Fruit fly (Drosophila melanogaster) whole organism, embryonic: ENCODE measurements around the gene CG14237.

Experiments
- Abd-B ChIP-seq: fragments of 200-800 bp; sonication (Bioruptor generic); optimal IDR thresholded peaks from 2 replicates; lab custom pipeline; 2018; ENCODE audit warnings: missing biosample characterization, mild to moderate bottlenecking, missing genetic modification characterization, moderate library complexity
- Atf3 ChIP-seq: fragments of 200-800 bp; sonication (Bioruptor generic); optimal IDR thresholded peaks from 3 replicates; lab custom pipeline; 2016; ENCODE audit warnings: missing biosample characterization, missing genetic modification characterization
- BEAF-32 ChIP-seq: fragments of 200-800 bp; sonication (Bioruptor generic); optimal IDR thresholded peaks from 3 replicates; lab custom pipeline; 2017; ENCODE audit warnings: missing biosample characterization, missing genetic modification characterization, mild to moderate bottlenecking, moderate library complexity, missing genetic modification reagents
- C15 ChIP-seq: fragments of 200-800 bp; sonication (Bioruptor generic); IDR thresholded peaks from 3 replicates; pipeline ENCODE4 v1.3.6; 2022; ENCODE audit warnings: missing biosample characterization, missing genetic modification characterization
- CG10321 ChIP-seq: fragments of 200-800 bp; sonication (Bioruptor generic); IDR thresholded peaks from 2 replicates; pipeline ENCODE4 v1.3.6; 2022; ENCODE audit warnings: missing biosample characterization, missing genetic modification characterization
- CG13894 ChIP-seq: fragments of 200-800 bp; sonication (Bioruptor generic); optimal IDR thresholded peaks from 3 replicates; lab custom pipeline; 2018; ENCODE audit warnings: missing biosample characterization, mild to moderate bottlenecking, missing genetic modification characterization, moderate library complexity
- CG14050 ChIP-seq: fragments of 200-800 bp; sonication (Bioruptor generic); IDR thresholded peaks from 3 replicates; pipeline ENCODE4 v1.3.6; 2022; ENCODE audit warnings: missing biosample characterization, missing genetic modification characterization
- CG1529 ChIP-seq: fragments of 200-800 bp; sonication (Bioruptor generic); optimal IDR thresholded peaks from 3 replicates; lab custom pipeline; 2018; ENCODE audit warnings: missing biosample characterization, missing genetic modification characterization
- CG15601 ChIP-seq: fragments of 200-800 bp; sonication (Bioruptor generic); optimal IDR thresholded peaks from 3 replicates; lab custom pipeline; 2019; ENCODE audit warnings: missing biosample characterization, mild to moderate bottlenecking, missing genetic modification characterization, moderate library complexity
- CG1603 ChIP-seq: fragments of 200-800 bp; sonication (Bioruptor generic); optimal IDR thresholded peaks from 2 replicates; lab custom pipeline; 2019; ENCODE audit warnings: missing biosample characterization, mild to moderate bottlenecking, missing genetic modification characterization, moderate library complexity
- CG17186 ChIP-seq: fragments of 200-800 bp; sonication (Bioruptor generic); optimal IDR thresholded peaks from 3 replicates; lab custom pipeline; 2017; ENCODE audit warnings: missing biosample characterization, missing genetic modification reagents, missing genetic modification characterization
- CG17802 ChIP-seq: fragments of 200-800 bp; sonication (Bioruptor generic); optimal IDR thresholded peaks from 2 replicates; lab custom pipeline; 2018; ENCODE audit warnings: missing biosample characterization, mild to moderate bottlenecking, missing genetic modification characterization, moderate library complexity
- CG18476 ChIP-seq: fragments of 200-800 bp; sonication (Bioruptor generic); optimal IDR thresholded peaks from 2 replicates; lab custom pipeline; 2016; ENCODE audit warnings: missing biosample characterization, mild to moderate bottlenecking, missing genetic modification characterization
- CG30020 ChIP-seq: fragments of 200-800 bp; optimal IDR thresholded peaks from 2 replicates; lab custom pipeline; 2019; ENCODE audit warnings: missing biosample characterization, mild to moderate bottlenecking, missing genetic modification characterization, moderate library complexity
- CG31224 ChIP-seq: fragments of 200-800 bp; sonication (Bioruptor generic); IDR thresholded peaks from 2 replicates; pipeline ENCODE4 v1.3.6; 2022; ENCODE audit warnings: missing biosample characterization, missing genetic modification characterization
- CG31388 ChIP-seq: fragments of 200-800 bp; sonication (Bioruptor generic); optimal IDR thresholded peaks from 2 replicates; lab custom pipeline; 2016; ENCODE audit warnings: missing biosample characterization, missing genetic modification characterization
- CG34224 ChIP-seq: fragments of 200-800 bp; sonication (Bioruptor generic); IDR thresholded peaks from 3 replicates; pipeline ENCODE4 v1.3.6; 2022; ENCODE audit warnings: missing biosample characterization, missing genetic modification characterization; ENCODE audit not compliant: partially characterized antibody
- CG3838 ChIP-seq: fragments of 200-800 bp; sonication (Bioruptor generic); optimal IDR thresholded peaks from 3 replicates; lab custom pipeline; 2016; ENCODE audit warnings: missing biosample characterization, missing genetic modification characterization
- CG6654 ChIP-seq: fragments of 200-800 bp; sonication (Bioruptor generic); optimal IDR thresholded peaks from 2 replicates; lab custom pipeline; 2017; ENCODE audit warnings: missing biosample characterization, mild to moderate bottlenecking, missing genetic modification characterization
- CG6689 ChIP-seq: fragments of 200-800 bp; sonication (Bioruptor generic); IDR thresholded peaks from 2 replicates; pipeline ENCODE4 v1.3.6; 2022; ENCODE audit warnings: missing biosample characterization, missing genetic modification characterization
- CG6765 ChIP-seq: fragments of 200-800 bp; sonication (Bioruptor generic); optimal IDR thresholded peaks from 3 replicates; lab custom pipeline; 2017; ENCODE audit warnings: missing biosample characterization, mild to moderate bottlenecking, missing genetic modification characterization
- CG6854 ChIP-seq: fragments of 200-800 bp; sonication (Bioruptor generic); optimal IDR thresholded peaks from 3 replicates; lab custom pipeline; 2017; ENCODE audit warnings: missing biosample characterization, mild to moderate bottlenecking, missing genetic modification characterization
- CG8281 ChIP-seq: fragments of 200-800 bp; sonication (Bioruptor generic); optimal IDR thresholded peaks from 2 replicates; lab custom pipeline; 2018; ENCODE audit warnings: missing biosample characterization, mild to moderate bottlenecking, missing genetic modification characterization, moderate library complexity
- CTCF ChIP-seq: fragments of 200-800 bp; sonication (Bioruptor generic); optimal IDR thresholded peaks from 2 replicates; lab custom pipeline; 2017; ENCODE audit warnings: missing biosample characterization, mild to moderate bottlenecking, missing genetic modification characterization, moderate library complexity
- CrebB ChIP-seq: fragments of 200-800 bp; sonication (Bioruptor generic); optimal IDR thresholded peaks from 3 replicates; lab custom pipeline; 2018; ENCODE audit warnings: missing biosample characterization, mild to moderate bottlenecking, missing genetic modification characterization
- Dip3 ChIP-seq: fragments of 200-800 bp; sonication (Bioruptor generic); optimal IDR thresholded peaks from 3 replicates; lab custom pipeline; 2016; ENCODE audit warnings: missing biosample characterization, missing genetic modification characterization
- Dp ChIP-seq: fragments of 200-800 bp; sonication (Bioruptor generic); optimal IDR thresholded peaks from 2 replicates; lab custom pipeline; 2018; ENCODE audit warnings: missing biosample characterization, mild to moderate bottlenecking, missing genetic modification characterization, moderate library complexity
- GATAe ChIP-seq: fragments of 200-800 bp; sonication (Bioruptor generic); conservative IDR thresholded peaks from 2 replicates; pipeline ENCODE4 v1.3.6; 2022; ENCODE audit warnings: missing biosample characterization, missing genetic modification characterization
- MBD-R2 ChIP-seq: fragments of 200-800 bp; sonication (Bioruptor generic); IDR thresholded peaks from 2 replicates; pipeline ENCODE4 v1.3.6; 2022; ENCODE audit warnings: missing biosample characterization, missing genetic modification characterization
- Med ChIP-seq: fragments of 200-800 bp; sonication (Bioruptor generic); peaks from one replicate; lab custom pipeline; 2016; ENCODE audit warnings: missing biosample characterization, missing genetic modification characterization, mild to moderate bottlenecking, inconsistent platforms, moderate library complexity
- Ptx1 ChIP-seq: fragments of 200-800 bp; sonication (Bioruptor generic); IDR thresholded peaks from 2 replicates; pipeline ENCODE4 v1.3.6; 2022; ENCODE audit warnings: missing biosample characterization, missing genetic modification characterization
- Rx ChIP-seq: fragments of 200-800 bp; sonication (Bioruptor generic); IDR thresholded peaks from 2 replicates; pipeline ENCODE4 v1.3.6; 2022; ENCODE audit warnings: missing biosample characterization, missing genetic modification characterization
- Scr ChIP-seq: fragments of 200-800 bp; sonication (Bioruptor generic); IDR thresholded peaks from 2 replicates; pipeline ENCODE4 v1.3.6; 2022; ENCODE audit warnings: missing biosample characterization, missing genetic modification characterization; ENCODE audit not compliant: partially characterized antibody
- Usf ChIP-seq: fragments of 200-800 bp; sonication (Bioruptor generic); optimal IDR thresholded peaks from 2 replicates; lab custom pipeline; 2017; ENCODE audit warnings: missing genotype, missing biosample characterization, missing genetic modification characterization
- YL-1 ChIP-seq: fragments of 200-800 bp; sonication (Bioruptor generic); optimal IDR thresholded peaks from 3 replicates; lab custom pipeline; 2017; ENCODE audit warnings: missing biosample characterization, mild to moderate bottlenecking, missing genetic modification characterization
- abd-A ChIP-seq: fragments of 200-800 bp; sonication (Bioruptor generic); optimal IDR thresholded peaks from 3 replicates; lab custom pipeline; 2019; ENCODE audit warnings: missing biosample characterization, mild to moderate bottlenecking, missing genetic modification characterization, moderate library complexity
- ase ChIP-seq: fragments of 200-800 bp; sonication (Bioruptor generic); IDR thresholded peaks from 3 replicates; pipeline ENCODE4 v1.3.6; 2022; ENCODE audit warnings: missing biosample characterization, missing genetic modification characterization
- cato ChIP-seq: fragments of 200-800 bp; sonication (Bioruptor generic); optimal IDR thresholded peaks from 2 replicates; lab custom pipeline; 2016; ENCODE audit warnings: missing biosample characterization, missing genetic modification characterization, borderline replicate concordance
- cwo ChIP-seq: fragments of 200-800 bp; sonication (Bioruptor generic); optimal IDR thresholded peaks from 3 replicates; lab custom pipeline; 2017; ENCODE audit warnings: missing biosample characterization, missing genetic modification characterization, mild to moderate bottlenecking, moderate library complexity, missing genetic modification reagents
- gro ChIP-seq: fragments of 200-800 bp; sonication (Bioruptor generic); optimal IDR thresholded peaks from 2 replicates; lab custom pipeline; 2016; ENCODE audit warnings: missing biosample characterization, missing genetic modification characterization
- hbn ChIP-seq: fragments of 200-800 bp; sonication (Bioruptor generic); IDR thresholded peaks from 2 replicates; pipeline ENCODE4 v1.3.6; 2022; ENCODE audit warnings: missing biosample characterization, missing genetic modification characterization; ENCODE audit not compliant: partially characterized antibody
- hkb ChIP-seq, 2 experiments: fragments of 200-800 bp in 1 of 2; fragments of >200 bp in 1 of 2; sonication (Bioruptor generic) in 1 of 2; IDR thresholded peaks in 1 of 2; optimal IDR thresholded peaks in 1 of 2; 2 replicates each; pipeline versions ENCODE4 v1.3.6 to Lab custom; 2017 to 2022; ENCODE audit warnings: missing biosample characterization in 1 of 2, missing genetic modification characterization in 1 of 2
- knrl ChIP-seq: fragments of 200-800 bp; sonication (Bioruptor generic); IDR thresholded peaks from 3 replicates; pipeline ENCODE4 v1.3.6; 2022; ENCODE audit warnings: missing biosample characterization, missing genetic modification characterization; ENCODE audit not compliant: partially characterized antibody
- mam ChIP-seq: fragments of 200-800 bp; sonication (Bioruptor generic); optimal IDR thresholded peaks from 3 replicates; lab custom pipeline; 2016; ENCODE audit warnings: missing biosample characterization, missing genetic modification characterization
- nerfin-1 ChIP-seq: fragments of 200-800 bp; sonication (Bioruptor generic); optimal IDR thresholded peaks from 3 replicates; lab custom pipeline; 2019; ENCODE audit warnings: missing biosample characterization, mild to moderate bottlenecking, missing genetic modification characterization, moderate library complexity
- nerfin-2 ChIP-seq: fragments of 200-800 bp; sonication (Bioruptor generic); IDR thresholded peaks from 2 replicates; pipeline ENCODE4 v1.3.6; 2022; ENCODE audit warnings: missing biosample characterization, missing genetic modification characterization; ENCODE audit not compliant: partially characterized antibody
- ranshi ChIP-seq: fragments of 200-800 bp; sonication (Bioruptor generic); IDR thresholded peaks from 2 replicates; pipeline ENCODE4 v1.3.6; 2022; ENCODE audit warnings: missing biosample characterization, missing genetic modification characterization
- run ChIP-seq: fragments of 200-800 bp; sonication (Bioruptor generic); optimal IDR thresholded peaks from 3 replicates; lab custom pipeline; 2018; ENCODE audit warnings: missing biosample characterization, mild to moderate bottlenecking, missing genetic modification characterization
- sd ChIP-seq: fragments of 200-800 bp; sonication (Bioruptor generic); optimal IDR thresholded peaks from 3 replicates; lab custom pipeline; 2018; ENCODE audit warnings: missing biosample characterization, mild to moderate bottlenecking, missing genetic modification characterization, moderate library complexity
- tna ChIP-seq: fragments of 200-800 bp; sonication (Bioruptor generic); IDR thresholded peaks from 2 replicates; pipeline ENCODE4 v1.3.6; 2022; ENCODE audit warnings: missing biosample characterization, missing genetic modification characterization; ENCODE audit not compliant: partially characterized antibody
- trh ChIP-seq: fragments of 200-800 bp; sonication (Bioruptor generic); optimal IDR thresholded peaks from 2 replicates; lab custom pipeline; 2016; ENCODE audit warnings: missing biosample characterization, missing genetic modification characterization

CG14237 gene

dm6 chr3R:26452345-26452744 lies 4.3 kb upstream of the CG14237 start, which contains the start of gene CG5447 (continued):
- TF ChIP-seq CG13894 (tag; lab: Kevin White, UChicago) = no peak
- TF ChIP-seq CG6654 = no peak
- TF ChIP-seq CG31224 (GFP tag; lab: Robert Waterston, UW) = no peak
- no peak for TF ChIP-seq tna (GFP tag; lab: Robert Waterston, UW)
- TF ChIP-seq cato (GFP tag; lab: Kevin White, UChicago) = no peak
- peak; percentile 79 for TF ChIP-seq sd (tag; lab: Kevin White, UChicago)
- no peak for TF ChIP-seq Abd-B
- TF ChIP-seq Med (GFP tag; lab: Kevin White, UChicago) = no peak
- TF ChIP-seq Usf (GFP tag; lab: Kevin White, UChicago) = no peak
- no peak for TF ChIP-seq trh (GFP tag; lab: Kevin White, UChicago)
- no peak for TF ChIP-seq C15 (GFP tag; lab: Robert Waterston, UW)
- TF ChIP-seq Rx (GFP tag; lab: Robert Waterston, UW) = no peak
- no peak for TF ChIP-seq Ptx1 (GFP tag; lab: Robert Waterston, UW)
- no peak for TF ChIP-seq CG6854 (GFP tag; lab: Kevin White, UChicago)
- no peak for TF ChIP-seq CG1529 (GFP tag; lab: Kevin White, UChicago)
- no peak for TF ChIP-seq CG6765
- TF ChIP-seq CG31388 (GFP tag; lab: Kevin White, UChicago) = no peak
- TF ChIP-seq knrl (GFP tag; lab: Robert Waterston, UW) = 0 out of 3 replicates have a peak, but pooled peaks have one; percentile 24
- TF ChIP-seq Scr (GFP tag; lab: Robert Waterston, UW) = 0 out of 2 replicates have a peak, but pooled peaks have one; percentile 26
- TF ChIP-seq YL-1 (GFP tag; lab: Kevin White, UChicago) = peak; percentile 25
- no peak for TF ChIP-seq Atf3 (GFP tag; lab: Kevin White, UChicago)
- TF ChIP-seq hbn = no peak
- TF ChIP-seq gro = peak; percentile 16
- no peak for TF ChIP-seq CG17802
- TF ChIP-seq mam (GFP tag; lab: Kevin White, UChicago) = no peak
- TF ChIP-seq GATAe (GFP tag; lab: Robert Waterston, UW) = no peak
- TF ChIP-seq ranshi (GFP tag; lab: Robert Waterston, UW) = no peak
- peak; percentile 88 for TF ChIP-seq Dp (GFP tag; lab: Kevin White, UChicago)
- peak; percentile 59 for TF ChIP-seq CG1603 (tag; lab: Kevin White, UChicago)
- no peak for TF ChIP-seq nerfin-2
- peak; percentile 22 for TF ChIP-seq BEAF-32 (GFP tag; lab: Kevin White, UChicago)
- TF ChIP-seq CrebB = no peak
- TF ChIP-seq CG18476 = no peak
- no peak for TF ChIP-seq CG3838 (GFP tag; lab: Kevin White, UChicago)
- TF ChIP-seq CG15601 (tag; lab: Kevin White, UChicago) = no peak
- no peak for TF ChIP-seq Dip3 (GFP tag; lab: Kevin White, UChicago)
- no peak for TF ChIP-seq abd-A (tag; lab: Kevin White, UChicago)
- peak; percentile 30 for TF ChIP-seq nerfin-1
- peak; percentile 44; the same call in 2 of the 3 replicates for TF ChIP-seq CG34224 (GFP tag; lab: Robert Waterston, UW)
- no peak for TF ChIP-seq hkb (optimal IDR thresholded peaks at IDR 0.05; lab: Kevin White, UChicago)
- TF ChIP-seq hkb (GFP tag; IDR thresholded peaks at IDR 0.05; lab: Robert Waterston, UW) = no peak
- no peak for TF ChIP-seq CG6689 (GFP tag; lab: Robert Waterston, UW)
- TF ChIP-seq CTCF = no peak
- TF ChIP-seq run = no peak
- no peak for TF ChIP-seq CG14050
- no peak for TF ChIP-seq CG30020
- no peak for TF ChIP-seq CG8281 (tag; lab: Kevin White, UChicago)
- no peak for TF ChIP-seq ase (GFP tag; lab: Robert Waterston, UW)
- no peak for TF ChIP-seq cwo (GFP tag; lab: Kevin White, UChicago)
- TF ChIP-seq CG10321 (GFP tag; lab: Robert Waterston, UW) = no peak
- TF ChIP-seq CG17186 (GFP tag; lab: Kevin White, UChicago) = no peak
- peak; percentile 53; the same call in 1 of the 2 replicates for TF ChIP-seq MBD-R2 (GFP tag; lab: Robert Waterston, UW)
